Worm (Caenorhabditis elegans): ENCODE data around the gene sra-3.

DNA sequence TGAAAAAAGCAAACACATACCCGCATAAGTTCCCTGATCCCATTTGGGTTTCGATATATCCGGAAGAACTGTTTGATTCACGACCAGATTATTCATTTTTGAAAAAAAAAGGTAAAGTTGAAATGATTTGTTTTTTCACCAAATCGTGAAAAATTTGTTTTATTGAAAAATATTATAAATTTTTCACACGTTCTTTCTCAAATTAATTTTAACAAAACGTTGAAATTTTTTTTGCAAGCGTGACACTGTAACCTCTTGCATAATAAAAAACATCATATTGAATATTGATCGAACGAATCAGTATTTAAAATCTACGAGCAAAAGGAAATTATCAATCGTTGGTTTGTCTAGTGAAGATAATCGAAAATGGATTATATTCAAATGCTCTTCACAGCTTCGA, 21.8 kb downstream of the sra-3 start, which contains the start of the genes sfxn-1.1 and AH6.3:
- TF ChIP-seq him-1 (tag; optimal IDR thresholded peaks at IDR 0.05), result no peak
- no peak for TF ChIP-seq dao-5 (tag; optimal IDR thresholded peaks at IDR 0.05)
- no peak for TF ChIP-seq W03F9.2 (tag; optimal IDR thresholded peaks at IDR 0.05)
